Fruit fly (Drosophila melanogaster): ENCODE measurements around the gene Vap33.

Vap33 gene

dm6 chrX:3931669-3932068, 17.1 kb upstream of the Vap33 start (continued):
- TF ChIP-seq CG11560 (tag; IDR thresholded peaks at IDR 0.05) (no peak), CG4360 (GFP tag; IDR thresholded peaks at IDR 0.05) (no peak), CG9609 (GFP tag; optimal IDR thresholded peaks at IDR 0.05) (no peak), Oaz (GFP tag; IDR thresholded peaks at IDR 0.05) (no peak), CG31224 (GFP tag; IDR thresholded peaks at IDR 0.05) (no peak), slbo (GFP tag; IDR thresholded peaks at IDR 0.05) (peak; percentile 47; the same call in 1 of the 2 replicates), HHEX (GFP tag; optimal IDR thresholded peaks at IDR 0.05) (no peak), CG31441 (GFP tag; IDR thresholded peaks at IDR 0.05) (peak; percentile 45), knrl (GFP tag; IDR thresholded peaks at IDR 0.05; ENCODE audit: partially characterized antibody) (no peak), run (tag; optimal IDR thresholded peaks at IDR 0.05) (no peak), Eip74EF (GFP tag; optimal IDR thresholded peaks at IDR 0.05) (no peak), CG9215 (GFP tag; IDR thresholded peaks at IDR 0.05) (no peak), sima (GFP tag; optimal IDR thresholded peaks at IDR 0.05) (no peak), CG12104 (GFP tag; optimal IDR thresholded peaks at IDR 0.05) (no peak), YL-1 (GFP tag; optimal IDR thresholded peaks at IDR 0.05) (no peak), wdn (GFP tag; IDR thresholded peaks at IDR 0.05) (no peak), dmrt99B (tag; optimal IDR thresholded peaks at IDR 0.05) (peak; percentile 61), Drgx (GFP tag; IDR thresholded peaks at IDR 0.05) (peak; percentile 74), CG1603 (tag; optimal IDR thresholded peaks at IDR 0.05) (peak; percentile 44), CG8359 (GFP tag; optimal IDR thresholded peaks at IDR 0.05; ENCODE audit: borderline replicate concordance) (peak; percentile 26), Bdp1 (GFP tag; optimal IDR thresholded peaks at IDR 0.05) (no peak), CG2120 (GFP tag; optimal IDR thresholded peaks at IDR 0.05) (no peak), prd (optimal IDR thresholded peaks at IDR 0.05) (no peak), prd (GFP tag; IDR thresholded peaks at IDR 0.05) (peak; percentile 65; the same call in 2 of the 3 replicates), schlank (tag; optimal IDR thresholded peaks at IDR 0.05) (no peak), NC2α (GFP tag; optimal IDR thresholded peaks at IDR 0.05) (no peak), usp (GFP tag; optimal IDR thresholded peaks at IDR 0.05) (no peak), CG9817 (tag; optimal IDR thresholded peaks at IDR 0.05) (peak; percentile 2), sob (GFP tag; IDR thresholded peaks at IDR 0.05) (0 out of 2 replicates have a peak, but pooled peaks have one; percentile 8), CG12299 (tag; optimal IDR thresholded peaks at IDR 0.05) (no peak), CG5245 (GFP tag; optimal IDR thresholded peaks at IDR 0.05) (no peak), CTCF (GFP tag; optimal IDR thresholded peaks at IDR 0.05) (no peak), CG16813 (GFP tag; IDR thresholded peaks at IDR 0.05; ENCODE audit: partially characterized antibody) (no peak), Gsc (GFP tag; IDR thresholded peaks at IDR 0.05) (no peak), CG4730 (GFP tag; IDR thresholded peaks at IDR 0.05) (no peak), tin (GFP tag; optimal IDR thresholded peaks at IDR 0.05) (no peak), Six4 (GFP tag; optimal IDR thresholded peaks at IDR 0.05) (no peak), CG10209 (GFP tag; optimal IDR thresholded peaks at IDR 0.05) (peak; percentile 24), ATbp (GFP tag; optimal IDR thresholded peaks at IDR 0.05) (peak; percentile 13), bsh (GFP tag; optimal IDR thresholded peaks at IDR 0.05) (peak; percentile 36 to 51), CG10979 (tag; optimal IDR thresholded peaks at IDR 0.05) (peak; percentile 35), sens-2 (GFP tag; IDR thresholded peaks at IDR 0.05) (no peak), zen (tag; optimal IDR thresholded peaks at IDR 0.05) (peak; percentile 12), CG7372 (GFP tag; IDR thresholded peaks at IDR 0.05) (no peak), CG6689 (GFP tag; IDR thresholded peaks at IDR 0.05) (peak; percentile 42; the same call in 1 of the 2 replicates), croc (GFP tag; conservative IDR thresholded peaks at IDR 0.05) (no peak), tgo (GFP tag; IDR thresholded peaks at IDR 0.05) (peak; percentile 25; the same call in 1 of the 3 replicates), Bteb2 (GFP tag; optimal IDR thresholded peaks at IDR 0.05) (no peak), dysf (GFP tag; IDR thresholded peaks at IDR 0.05) (0 out of 3 replicates have a peak, but pooled peaks have one; percentile 31), lab (GFP tag; optimal IDR thresholded peaks at IDR 0.05) (peak; percentile 6), C15 (GFP tag; IDR thresholded peaks at IDR 0.05) (no peak), Nf-YA (GFP tag; IDR thresholded peaks at IDR 0.05) (no peak), bowl (GFP tag; IDR thresholded peaks at IDR 0.05) (no peak)

Measured in whole organism, embryonic.